Fruit fly (Drosophila melanogaster) whole organism, embryonic: Measurements from ENCODE around the gene CG15537.

Source experiments
- CG10267 ChIP-seq: fragments of 200-800 bp; sonication (Bioruptor generic); optimal IDR thresholded peaks from 2 replicates; lab custom pipeline; 2018; ENCODE audit warnings: missing biosample characterization, mild to moderate bottlenecking, missing genetic modification characterization, moderate library complexity
- CG10321 ChIP-seq: fragments of 200-800 bp; sonication (Bioruptor generic); IDR thresholded peaks from 2 replicates; pipeline ENCODE4 v1.3.6; 2022; ENCODE audit warnings: missing biosample characterization, missing genetic modification characterization
- CG10462 ChIP-seq: fragments of 200-800 bp; sonication (Bioruptor generic); optimal IDR thresholded peaks from 2 replicates; lab custom pipeline; 2016; ENCODE audit warnings: missing biosample characterization, missing genetic modification characterization
- CG11398 ChIP-seq: fragments of 200-800 bp; sonication (Bioruptor generic); optimal IDR thresholded peaks from 2 replicates; lab custom pipeline; 2016; ENCODE audit warnings: missing biosample characterization, missing genetic modification characterization
- CG1233 ChIP-seq: fragments of 200-800 bp; sonication (Bioruptor generic); optimal IDR thresholded peaks from 4 replicates; lab custom pipeline; 2018; ENCODE audit warnings: missing biosample characterization, mild to moderate bottlenecking, missing genetic modification characterization
- CG14667 ChIP-seq: fragments of 200-800 bp; sonication (Bioruptor generic); IDR thresholded peaks from 2 replicates; pipeline ENCODE4 v1.3.6; 2022; ENCODE audit warnings: missing biosample characterization, missing genetic modification characterization
- CG14860 ChIP-seq: fragments of 200-800 bp; sonication (Bioruptor generic); IDR thresholded peaks from 3 replicates; pipeline ENCODE4 v1.3.6; 2022; ENCODE audit warnings: missing biosample characterization, missing genetic modification characterization; ENCODE audit not compliant: partially characterized antibody
- CG1529 ChIP-seq: fragments of 200-800 bp; sonication (Bioruptor generic); optimal IDR thresholded peaks from 3 replicates; lab custom pipeline; 2018; ENCODE audit warnings: missing biosample characterization, missing genetic modification characterization
- CG17186 ChIP-seq: fragments of 200-800 bp; sonication (Bioruptor generic); optimal IDR thresholded peaks from 3 replicates; lab custom pipeline; 2017; ENCODE audit warnings: missing biosample characterization, missing genetic modification reagents, missing genetic modification characterization
- CG17568 ChIP-seq: fragments of 200-800 bp; sonication (Bioruptor generic); optimal IDR thresholded peaks from 2 replicates; lab custom pipeline; 2018; ENCODE audit warnings: missing biosample characterization, mild to moderate bottlenecking, missing genetic modification characterization, moderate library complexity
- CG30431 ChIP-seq: fragments of 200-800 bp; sonication (Bioruptor generic); optimal IDR thresholded peaks from 2 replicates; lab custom pipeline; 2017; ENCODE audit warnings: missing biosample characterization, missing genetic modification characterization
- CG31365 ChIP-seq: fragments of 200-800 bp; sonication (Bioruptor generic); optimal IDR thresholded peaks from 2 replicates; lab custom pipeline; 2018; ENCODE audit warnings: missing biosample characterization, mild to moderate bottlenecking, missing genetic modification characterization
- CG32772 ChIP-seq: fragments of 200-800 bp; sonication (Bioruptor generic); IDR thresholded peaks from 2 replicates; pipeline ENCODE4 v1.3.6; 2022; ENCODE audit warnings: missing biosample characterization, missing genetic modification characterization
- CG33213 ChIP-seq: fragments of 200-800 bp; sonication (Bioruptor generic); optimal IDR thresholded peaks from 3 replicates; lab custom pipeline; 2016; ENCODE audit warnings: missing biosample characterization, missing genetic modification characterization
- CG3838 ChIP-seq: fragments of 200-800 bp; sonication (Bioruptor generic); optimal IDR thresholded peaks from 3 replicates; lab custom pipeline; 2016; ENCODE audit warnings: missing biosample characterization, missing genetic modification characterization
- CG4617 ChIP-seq: fragments of 200-800 bp; sonication (Bioruptor generic); optimal IDR thresholded peaks from 3 replicates; lab custom pipeline; 2016; ENCODE audit warnings: missing biosample characterization, missing genetic modification characterization, borderline replicate concordance
- CG7271 ChIP-seq: fragments of 200-800 bp; sonication (Bioruptor generic); optimal IDR thresholded peaks from 2 replicates; lab custom pipeline; 2018; ENCODE audit warnings: missing biosample characterization, mild to moderate bottlenecking, missing genetic modification characterization, moderate library complexity
- CG8290 ChIP-seq, 3 experiments: fragments of 200-800 bp; sonication (Bioruptor generic); optimal IDR thresholded peaks; 2 replicates each; lab custom pipeline; 2016 to 2019; ENCODE audit warnings: missing biosample characterization in 3 of 3, missing genetic modification characterization in 3 of 3, mild to moderate bottlenecking in 2 of 3, moderate library complexity in 1 of 3
- CG9215 ChIP-seq: fragments of 200-800 bp; sonication (Bioruptor generic); IDR thresholded peaks from 2 replicates; pipeline ENCODE4 v1.3.6; 2022; ENCODE audit warnings: missing biosample characterization, missing genetic modification characterization
- CG9609 ChIP-seq: fragments of 200-800 bp; sonication (Bioruptor generic); optimal IDR thresholded peaks from 3 replicates; lab custom pipeline; 2016; ENCODE audit warnings: missing biosample characterization, missing genetic modification characterization
- E2f1 ChIP-seq: fragments of 200-800 bp; sonication (Bioruptor generic); IDR thresholded peaks from 2 replicates; pipeline ENCODE4 v1.3.6; 2022; ENCODE audit warnings: missing biosample characterization, missing genetic modification characterization
- Fer1 ChIP-seq: fragments of 200-800 bp; sonication (Bioruptor generic); optimal IDR thresholded peaks from 2 replicates; lab custom pipeline; 2017; ENCODE audit warnings: missing biosample characterization, mild to moderate bottlenecking, missing genetic modification characterization
- HLH4C ChIP-seq: fragments of 200-800 bp; sonication (Bioruptor generic); IDR thresholded peaks from 3 replicates; pipeline ENCODE4 v1.3.6; 2022; ENCODE audit warnings: missing biosample characterization, missing genetic modification characterization; ENCODE audit not compliant: partially characterized antibody
- Mad ChIP-seq: fragments of 200-800 bp; sonication (Bioruptor generic); optimal IDR thresholded peaks from 2 replicates; lab custom pipeline; 2016; ENCODE audit warnings: missing biosample characterization, missing genetic modification characterization
- Max ChIP-seq: fragments of 200-800 bp; sonication (Bioruptor generic); optimal IDR thresholded peaks from 2 replicates; lab custom pipeline; 2016; ENCODE audit warnings: missing biosample characterization, mild to moderate bottlenecking, missing genetic modification characterization
- Med ChIP-seq: fragments of 200-800 bp; sonication (Bioruptor generic); peaks from one replicate; lab custom pipeline; 2016; ENCODE audit warnings: missing biosample characterization, missing genetic modification characterization, mild to moderate bottlenecking, inconsistent platforms, moderate library complexity
- NFAT ChIP-seq: fragments of 200-800 bp; sonication (Bioruptor generic); IDR thresholded peaks from 2 replicates; pipeline ENCODE4 v1.3.6; 2022; ENCODE audit warnings: missing biosample characterization, missing genetic modification characterization
- NfI ChIP-seq: fragments of 200-800 bp; sonication (Bioruptor generic); optimal IDR thresholded peaks from 3 replicates; lab custom pipeline; 2018; ENCODE audit warnings: missing biosample characterization, mild to moderate bottlenecking, missing genetic modification characterization, moderate library complexity
- Ravus ChIP-seq: fragments of 200-800 bp; sonication (Bioruptor generic); IDR thresholded peaks from 2 replicates; pipeline ENCODE4 v1.3.6; 2022; ENCODE audit warnings: missing biosample characterization, missing genetic modification characterization
- Side ChIP-seq: fragments of 200-800 bp; sonication (Bioruptor generic); optimal IDR thresholded peaks from 2 replicates; lab custom pipeline; 2016; ENCODE audit warnings: missing biosample characterization, missing genetic modification characterization
- Sry-δ ChIP-seq: fragments of 200-800 bp; sonication (Bioruptor generic); optimal IDR thresholded peaks from 2 replicates; lab custom pipeline; 2016; ENCODE audit warnings: missing biosample characterization, missing genetic modification characterization
- amos ChIP-seq: fragments of 200-800 bp; sonication (Bioruptor generic); IDR thresholded peaks from 2 replicates; pipeline ENCODE4 v1.3.6; 2022; ENCODE audit warnings: missing biosample characterization, missing genetic modification characterization; ENCODE audit not compliant: partially characterized antibody
- bbx ChIP-seq: fragments of 200-800 bp; sonication (Bioruptor generic); IDR thresholded peaks from 2 replicates; pipeline ENCODE4 v1.3.6; 2022; ENCODE audit warnings: missing biosample characterization, missing genetic modification characterization; ENCODE audit not compliant: partially characterized antibody
- br ChIP-seq: fragments of >200 bp; optimal IDR thresholded peaks from 2 replicates; lab custom pipeline; 2017
- bsh ChIP-seq, 2 experiments: fragments of 200-800 bp; sonication (Bioruptor generic); optimal IDR thresholded peaks; 2 replicates each; lab custom pipeline; 2017 to 2018; ENCODE audit warnings: mild to moderate bottlenecking in 2 of 2, missing biosample characterization in 2 of 2, missing genetic modification characterization in 2 of 2, moderate library complexity in 1 of 2
- chm ChIP-seq: fragments of 200-800 bp; sonication (Bioruptor generic); IDR thresholded peaks from 2 replicates; pipeline ENCODE4 v1.3.6; 2022; ENCODE audit warnings: missing biosample characterization, missing genetic modification characterization
- disco-r ChIP-seq: fragments of 200-800 bp; sonication (Bioruptor generic); optimal IDR thresholded peaks from 2 replicates; lab custom pipeline; 2016; ENCODE audit warnings: missing biosample characterization, missing genetic modification characterization
- dpn ChIP-seq, 2 experiments: fragments of 200-800 bp; sonication (Bioruptor generic); optimal IDR thresholded peaks; 3 replicates each; lab custom pipeline; 2016; ENCODE audit warnings: missing biosample characterization in 2 of 2, missing genetic modification characterization in 2 of 2
- grn ChIP-seq: fragments of 200-800 bp; sonication (Bioruptor generic); optimal IDR thresholded peaks from 3 replicates; lab custom pipeline; 2017; ENCODE audit warnings: missing biosample characterization, missing genetic modification characterization
- hb ChIP-seq: fragments of 200-800 bp; sonication (Bioruptor generic); IDR thresholded peaks from 3 replicates; pipeline ENCODE4 v1.3.6; 2022; ENCODE audit warnings: missing biosample characterization, missing genetic modification characterization; ENCODE audit not compliant: partially characterized antibody
- kah ChIP-seq: fragments of 200-800 bp; sonication (Bioruptor generic); optimal IDR thresholded peaks from 2 replicates; lab custom pipeline; 2018; ENCODE audit warnings: missing biosample characterization, mild to moderate bottlenecking, missing genetic modification characterization
- klu ChIP-seq: fragments of 200-800 bp; sonication (Bioruptor generic); IDR thresholded peaks from 2 replicates; pipeline ENCODE4 v1.3.6; 2022; ENCODE audit warnings: missing biosample characterization, missing genetic modification characterization
- maf-S ChIP-seq: fragments of 200-800 bp; sonication (Bioruptor generic); optimal IDR thresholded peaks from 2 replicates; lab custom pipeline; 2016; ENCODE audit warnings: missing biosample characterization, missing genetic modification characterization
- onecut ChIP-seq: fragments of 200-800 bp; sonication (Bioruptor generic); IDR thresholded peaks from 2 replicates; pipeline ENCODE4 v1.3.6; 2022; ENCODE audit warnings: missing biosample characterization, missing genetic modification characterization
- psq ChIP-seq: fragments of 200-800 bp; sonication (Bioruptor generic); optimal IDR thresholded peaks from 2 replicates; lab custom pipeline; 2017; ENCODE audit warnings: missing biosample characterization, missing genetic modification characterization
- run ChIP-seq: fragments of 200-800 bp; sonication (Bioruptor generic); optimal IDR thresholded peaks from 3 replicates; lab custom pipeline; 2018; ENCODE audit warnings: missing biosample characterization, mild to moderate bottlenecking, missing genetic modification characterization
- sisA ChIP-seq: fragments of 200-800 bp; sonication (Bioruptor generic); IDR thresholded peaks from 2 replicates; pipeline ENCODE4 v1.3.6; 2022; ENCODE audit warnings: missing biosample characterization, missing genetic modification characterization
- tio ChIP-seq: fragments of 200-800 bp; sonication (Bioruptor generic); optimal IDR thresholded peaks from 2 replicates; lab custom pipeline; 2017; ENCODE audit warnings: missing biosample characterization, missing genetic modification characterization, inconsistent platforms
- usp ChIP-seq: fragments of >200 bp; optimal IDR thresholded peaks from 2 replicates; lab custom pipeline; 2017; ENCODE audit warnings: missing biosample characterization, missing genetic modification characterization
- vvl ChIP-seq: fragments of 200-800 bp; sonication (Bioruptor generic); IDR thresholded peaks from 2 replicates; pipeline ENCODE4 v1.3.6; 2022; ENCODE audit warnings: missing biosample characterization, missing genetic modification characterization
- wek ChIP-seq: fragments of 200-800 bp; sonication (Bioruptor generic); optimal IDR thresholded peaks from 3 replicates; lab custom pipeline; 2018; ENCODE audit warnings: missing biosample characterization, mild to moderate bottlenecking, missing genetic modification characterization, moderate library complexity

The CG15537 gene

DNA sequence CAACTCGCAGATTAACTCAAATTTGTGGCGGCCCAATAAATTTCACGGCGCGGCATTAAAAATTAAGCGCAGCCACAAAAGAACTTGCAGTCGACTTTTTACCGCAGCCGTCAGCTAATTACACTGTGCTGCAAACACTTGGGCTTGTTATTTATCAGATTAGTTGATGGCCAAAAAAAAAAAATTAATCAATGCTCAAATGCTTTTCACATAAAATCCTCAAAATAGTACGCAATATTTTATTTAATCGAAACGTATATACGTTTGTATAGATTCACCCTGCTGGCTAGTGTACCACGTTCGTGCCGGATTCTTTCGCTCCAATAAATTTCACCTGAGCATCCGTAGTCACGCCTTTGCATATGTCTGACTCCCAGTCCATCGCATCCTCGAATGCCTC lies 29.6 kb downstream of the CG15537 start (continued):
- TF ChIP-seq CG8290 (GFP tag; optimal IDR thresholded peaks at IDR 0.05; lab: Kevin White, UChicago), result no peak
- TF ChIP-seq CG8290 (tag; optimal IDR thresholded peaks at IDR 0.05; lab: Kevin White, UChicago), result peak in 1 of 2 experiments; percentile 52
- no peak for TF ChIP-seq Ravus (GFP tag; lab: Robert Waterston, UW)
- TF ChIP-seq CG32772 (GFP tag; lab: Robert Waterston, UW), result peak; percentile 64; the same call in 1 of the 2 replicates
- peak; percentile 30 for TF ChIP-seq NfI (GFP tag; lab: Kevin White, UChicago)
- TF ChIP-seq E2f1 (GFP tag; lab: Robert Waterston, UW), result peak; percentile 41
- TF ChIP-seq CG30431 (GFP tag; lab: Kevin White, UChicago), result peak; percentile 23
- TF ChIP-seq onecut (GFP tag; lab: Robert Waterston, UW), result no peak; the same call in 1 of the 2 replicates
- TF ChIP-seq CG4617 (GFP tag; lab: Kevin White, UChicago), result no peak
- TF ChIP-seq amos (GFP tag; lab: Robert Waterston, UW), result no peak
- no peak for TF ChIP-seq CG17186 (GFP tag; lab: Kevin White, UChicago)
- TF ChIP-seq bbx (GFP tag; lab: Robert Waterston, UW), result no peak
- TF ChIP-seq Med (GFP tag; lab: Kevin White, UChicago), result peak; percentile 90
- TF ChIP-seq CG33213 (GFP tag; lab: Kevin White, UChicago), result no peak
- TF ChIP-seq Mad, result no peak
- TF ChIP-seq CG9215 (GFP tag; lab: Robert Waterston, UW), result 0 out of 2 replicates have a peak, but pooled peaks have one; percentile 10
- no peak for TF ChIP-seq HLH4C (GFP tag; lab: Robert Waterston, UW)
- no peak for TF ChIP-seq Sry-δ (GFP tag; lab: Kevin White, UChicago)
- no peak for TF ChIP-seq CG10321
- no peak for TF ChIP-seq CG14667 (GFP tag; lab: Robert Waterston, UW)
- no peak for TF ChIP-seq CG1529 (GFP tag; lab: Kevin White, UChicago)
- TF ChIP-seq sisA (GFP tag; lab: Robert Waterston, UW), result peak; percentile 38
- peak in 1 of 2 experiments; percentile 81 for TF ChIP-seq bsh (GFP tag; optimal IDR thresholded peaks at IDR 0.05; lab: Kevin White, UChicago)
- no peak for TF ChIP-seq CG10462 (GFP tag; lab: Kevin White, UChicago)
- 0 out of 2 replicates have a peak, but pooled peaks have one; percentile 32 for TF ChIP-seq chm (GFP tag; lab: Robert Waterston, UW)
- no peak for TF ChIP-seq CG31365 (tag; lab: Kevin White, UChicago)
- TF ChIP-seq run (tag; lab: Kevin White, UChicago), result peak; percentile 21
- TF ChIP-seq maf-S (GFP tag; lab: Kevin White, UChicago), result no peak
- TF ChIP-seq CG3838 (GFP tag; lab: Kevin White, UChicago), result no peak
- TF ChIP-seq Fer1, result peak; percentile 30
- TF ChIP-seq CG9609 (GFP tag; lab: Kevin White, UChicago), result peak; percentile 7
- TF ChIP-seq wek (GFP tag; lab: Kevin White, UChicago), result no peak
- TF ChIP-seq Side (GFP tag; lab: Kevin White, UChicago), result no peak
- no peak for TF ChIP-seq grn (GFP tag; lab: Kevin White, UChicago)
- peak; percentile 19 for TF ChIP-seq tio (GFP tag; lab: Kevin White, UChicago)
- peak; percentile 46 for TF ChIP-seq CG10267 (tag; lab: Kevin White, UChicago)
- TF ChIP-seq klu (GFP tag; lab: Robert Waterston, UW), result no peak
- no peak for TF ChIP-seq Max (GFP tag; lab: Kevin White, UChicago)
- TF ChIP-seq CG7271, result no peak
- no peak for TF ChIP-seq hb (GFP tag; lab: Robert Waterston, UW)
- no peak for TF ChIP-seq CG14860 (GFP tag; lab: Robert Waterston, UW)
- no peak for TF ChIP-seq psq (GFP tag; lab: Kevin White, UChicago)
- no peak for TF ChIP-seq br (lab: Kevin White, UChicago)
- no peak for TF ChIP-seq disco-r (GFP tag; lab: Kevin White, UChicago)
- peak; percentile 31 for TF ChIP-seq CG1233 (GFP tag; lab: Kevin White, UChicago)
- no peak for TF ChIP-seq CG17568 (GFP tag; lab: Kevin White, UChicago)
- peak; percentile 83 for TF ChIP-seq vvl (GFP tag; lab: Robert Waterston, UW)
- no peak for TF ChIP-seq usp (GFP tag; lab: Kevin White, UChicago)
- 0 out of 2 replicates have a peak, but pooled peaks have one; percentile 29 for TF ChIP-seq NFAT (GFP tag; lab: Robert Waterston, UW)
- peak in 1 of 2 experiments; percentile 49 for TF ChIP-seq dpn (GFP tag; optimal IDR thresholded peaks at IDR 0.05; lab: Kevin White, UChicago)
- TF ChIP-seq CG11398 (GFP tag; lab: Kevin White, UChicago), result no peak
- peak; percentile 1 for TF ChIP-seq kah
